Fruit fly (Drosophila melanogaster): Measurements from ENCODE around the gene CG46339.

Gene CG46339

DNA sequence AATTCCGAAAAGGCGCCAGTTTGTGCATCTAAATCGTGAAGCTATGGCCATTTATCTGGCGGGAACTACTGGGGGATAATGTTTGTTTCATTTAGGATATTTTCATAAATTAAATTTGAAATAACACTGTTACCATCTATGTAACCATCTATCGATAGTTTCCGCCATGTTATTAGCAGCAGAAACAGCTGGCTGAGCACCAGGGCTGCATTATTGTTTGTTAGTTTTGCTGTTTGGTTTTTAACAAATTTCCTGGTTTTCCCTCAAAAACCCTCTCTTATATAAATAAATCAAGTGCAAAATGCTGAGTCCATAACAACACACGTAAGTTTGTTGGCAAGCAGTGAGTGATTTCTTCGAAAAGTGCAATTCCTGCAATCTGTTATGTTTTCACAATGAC, 39.1 kb upstream of the CG46339 start, which contains the start of gene CG5500 (continued):
- TF ChIP-seq CG16813 (GFP tag; IDR thresholded peaks at IDR 0.05; ENCODE audit: partially characterized antibody) = no peak
- TF ChIP-seq ara (GFP tag; IDR thresholded peaks at IDR 0.05) = no peak
- no peak for TF ChIP-seq Asciz (GFP tag; optimal IDR thresholded peaks at IDR 0.05)
- TF ChIP-seq nom (GFP tag; optimal IDR thresholded peaks at IDR 0.05) = no peak
- TF ChIP-seq E2f2 (GFP tag; IDR thresholded peaks at IDR 0.05) = peak; percentile 63
- TF ChIP-seq CG12391 (tag; optimal IDR thresholded peaks at IDR 0.05) = no peak
- TF ChIP-seq unc-4 (GFP tag; IDR thresholded peaks at IDR 0.05; ENCODE audit: partially characterized antibody) = peak; percentile 59
- no peak for TF ChIP-seq BtbVII (GFP tag; optimal IDR thresholded peaks at IDR 0.05)
- TF ChIP-seq nmo (GFP tag; optimal IDR thresholded peaks at IDR 0.05) = no peak
- TF ChIP-seq Hand (GFP tag; optimal IDR thresholded peaks at IDR 0.05) = no peak
- TF ChIP-seq CG15073 (GFP tag; optimal IDR thresholded peaks at IDR 0.05) = no peak
- TF ChIP-seq sim (GFP tag; IDR thresholded peaks at IDR 0.05) = no peak
- TF ChIP-seq tio (GFP tag; optimal IDR thresholded peaks at IDR 0.05) = no peak
- no peak for TF ChIP-seq CG9727 (GFP tag; optimal IDR thresholded peaks at IDR 0.05)
- peak; percentile 13 for TF ChIP-seq Ets97D (GFP tag; optimal IDR thresholded peaks at IDR 0.05)
- no peak for TF ChIP-seq CG1529 (GFP tag; optimal IDR thresholded peaks at IDR 0.05)
- TF ChIP-seq Hr3 (GFP tag; optimal IDR thresholded peaks at IDR 0.05) = no peak
- TF ChIP-seq CG6765 (GFP tag; optimal IDR thresholded peaks at IDR 0.05) = no peak
- no peak for TF ChIP-seq CG14667 (GFP tag; IDR thresholded peaks at IDR 0.05)
- TF ChIP-seq CG6689 (GFP tag; IDR thresholded peaks at IDR 0.05) = no peak
- TF ChIP-seq Scr (GFP tag; IDR thresholded peaks at IDR 0.05; ENCODE audit: partially characterized antibody) = peak; percentile 43
- peak; percentile 55 for TF ChIP-seq amos (GFP tag; IDR thresholded peaks at IDR 0.05; ENCODE audit: partially characterized antibody)
- no peak for TF ChIP-seq CG10959 (GFP tag; IDR thresholded peaks at IDR 0.05)
- no peak for TF ChIP-seq usp (GFP tag; optimal IDR thresholded peaks at IDR 0.05)
- TF ChIP-seq CG15269 (tag; optimal IDR thresholded peaks at IDR 0.05) = no peak
- TF ChIP-seq ab (GFP tag; optimal IDR thresholded peaks at IDR 0.05) = no peak
- no peak for TF ChIP-seq CG8388 (GFP tag; optimal IDR thresholded peaks at IDR 0.05)
- TF ChIP-seq CG3163 (GFP tag; optimal IDR thresholded peaks at IDR 0.05) = no peak
- TF ChIP-seq CG11398 (GFP tag; optimal IDR thresholded peaks at IDR 0.05) = no peak
- TF ChIP-seq bsh (GFP tag; optimal IDR thresholded peaks at IDR 0.05) = no peak
- no peak for TF ChIP-seq Elba2 (GFP tag; optimal IDR thresholded peaks at IDR 0.05)
- TF ChIP-seq CG2712 (tag; optimal IDR thresholded peaks at IDR 0.05) = peak; percentile 2
- TF ChIP-seq CG18599 (GFP tag; optimal IDR thresholded peaks at IDR 0.05) = no peak
- TF ChIP-seq HLH4C (GFP tag; IDR thresholded peaks at IDR 0.05; ENCODE audit: partially characterized antibody) = no peak; the same call in 2 of the 3 replicates
- TF ChIP-seq peb (GFP tag; IDR thresholded peaks at IDR 0.05) = no peak
- TF ChIP-seq Dll (GFP tag; IDR thresholded peaks at IDR 0.05; ENCODE audit: partially characterized antibody) = peak; percentile 10; the same call in 3 of the 4 replicates
- no peak for TF ChIP-seq ind (GFP tag; optimal IDR thresholded peaks at IDR 0.05)
- TF ChIP-seq MBD-R2 (GFP tag; IDR thresholded peaks at IDR 0.05) = peak; percentile 69
- no peak for TF ChIP-seq NC2β (GFP tag; optimal IDR thresholded peaks at IDR 0.05)
- TF ChIP-seq dati (GFP tag; IDR thresholded peaks at IDR 0.05) = no peak
- no peak for TF ChIP-seq CG31224 (GFP tag; IDR thresholded peaks at IDR 0.05)
- no peak for TF ChIP-seq CG2199 (GFP tag; IDR thresholded peaks at IDR 0.05)
- no peak for TF ChIP-seq slp2 (GFP tag; optimal IDR thresholded peaks at IDR 0.05)
- TF ChIP-seq CG9797 (GFP tag; optimal IDR thresholded peaks at IDR 0.05) = no peak
- TF ChIP-seq Bgb (GFP tag; IDR thresholded peaks at IDR 0.05; ENCODE audit: partially characterized antibody) = peak; percentile 39; the same call in 1 of the 2 replicates
- peak; percentile 23 for TF ChIP-seq trem (tag; optimal IDR thresholded peaks at IDR 0.05)
- TF ChIP-seq D19A (tag; optimal IDR thresholded peaks at IDR 0.05) = no peak
- no peak for TF ChIP-seq CG13123 (GFP tag; optimal IDR thresholded peaks at IDR 0.05)
- TF ChIP-seq CG3065 (GFP tag; optimal IDR thresholded peaks at IDR 0.05) = no peak
- TF ChIP-seq sima (GFP tag; optimal IDR thresholded peaks at IDR 0.05) = no peak
- TF ChIP-seq kni (GFP tag; optimal IDR thresholded peaks at IDR 0.05) = no peak
